Worm (Caenorhabditis elegans) whole organism, midembryonic: ENCODE results near the gene cyn-1.

Experiments used
- cog-1 ChIP-seq: sonication (generic microtip); optimal IDR thresholded peaks from 2 replicates; lab custom pipeline; 2016; ENCODE audit warnings: missing genetic modification characterization, missing compliant biosample characterization
- flt-1 ChIP-seq: fragments of 200-800 bp; sonication (Bioruptor generic); IDR thresholded peaks from 2 replicates; pipeline ENCODE4 v1.3.6; 2022; ENCODE audit warnings: missing genetic modification characterization, missing compliant biosample characterization
- med-1 ChIP-seq: sonication (generic microtip); optimal IDR thresholded peaks from 2 replicates; lab custom pipeline; 2017; ENCODE audit warnings: missing genetic modification characterization, mild to moderate bottlenecking, missing compliant biosample characterization, antibody characterized with exemption, missing genetic modification reagents; ENCODE audit not compliant: insufficient read depth
- ztf-23 ChIP-seq: fragments of 200-800 bp; sonication (Bioruptor generic); IDR thresholded peaks from 2 replicates; pipeline ENCODE4 v1.3.6; 2022; ENCODE audit warnings: missing genetic modification reagents, missing genetic modification characterization, missing compliant biosample characterization

- TF ChIP-seq cog-1 (tag; lab: Kevin White, UChicago) (no peak), ztf-23 (GFP tag; lab: Robert Waterston, UW) (no peak), flt-1 (GFP tag; lab: Robert Waterston, UW) (0 out of 2 replicates have a peak, but pooled peaks have one; percentile 57), med-1 (GFP tag; lab: Kevin White, UChicago) (no peak)
Observed at ce11 chrV:14352032-14352431, 3.8 kb upstream of the cyn-1 start.
